Fruit fly (Drosophila melanogaster) Kc167 (cell line): Measurements from ENCODE around the gene CG31823.

Source experiments
- Myc ChIP-seq: fragments of >200 bp; optimal IDR thresholded peaks from 2 replicates; lab custom pipeline; 2017; ENCODE audit warnings: missing external identifiers
- Sin3A ChIP-seq: fragments of >200 bp; optimal IDR thresholded peaks from 2 replicates; lab custom pipeline; 2018; ENCODE audit warnings: missing external identifiers
- h ChIP-seq: fragments of >200 bp; optimal IDR thresholded peaks from 3 replicates; lab custom pipeline; 2018; ENCODE audit warnings: missing external identifiers
- insv ChIP-seq: fragments of >200 bp; optimal IDR thresholded peaks from 3 replicates; lab custom pipeline; 2018; ENCODE audit warnings: missing external identifiers
- psq ChIP-seq: fragments of >200 bp; optimal IDR thresholded peaks from 2 replicates; lab custom pipeline; 2017; ENCODE audit warnings: missing external identifiers
- ttk ChIP-seq: sonication (Bioruptor generic); optimal IDR thresholded peaks from 2 replicates; lab custom pipeline; 2017; ENCODE audit warnings: missing external identifiers

CG31823 gene

DNA sequence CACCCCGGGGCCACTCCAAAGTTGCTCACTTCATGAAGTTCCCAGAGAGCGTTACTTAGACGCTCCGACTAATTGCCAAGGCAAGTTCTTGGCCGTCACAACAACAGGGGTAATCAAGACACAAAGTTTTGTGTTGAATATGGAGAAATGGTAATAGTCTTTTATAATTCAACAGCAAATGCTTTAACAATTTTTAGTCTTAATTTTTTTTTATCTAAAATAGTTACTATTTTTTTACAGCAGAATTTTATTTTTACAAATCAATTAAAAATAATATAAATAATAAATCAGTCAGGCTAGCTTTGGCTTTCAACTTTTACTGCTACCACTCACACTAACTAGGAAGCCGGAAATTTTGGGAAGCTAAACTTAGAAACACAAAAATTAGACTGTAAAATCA lies 48.0 kb downstream of the CG31823 start, which contains the start of gene CG13243:
Gene CG13243, plus strand, starts transcription at position 301 of the 400 bp plus-strand sequence.
- no peak for TF ChIP-seq Myc (lab: Kevin White, UChicago)
- no peak for TF ChIP-seq psq
- no peak for TF ChIP-seq insv (lab: Kevin White, UChicago)
- TF ChIP-seq ttk: no peak
- no peak for TF ChIP-seq Sin3A (lab: Kevin White, UChicago)
- no peak for TF ChIP-seq h (lab: Kevin White, UChicago)
